Fruit fly (Drosophila melanogaster) whole organism, wandering third instar larva: Measurements from ENCODE around the gene Nckx30C.

ENCODE experiments used
- CG9705 ChIP-seq: fragments of 200-800 bp; sonication (Bioruptor generic); optimal IDR thresholded peaks from 2 replicates; lab custom pipeline; 2018; ENCODE audit warnings: missing biosample characterization, mild to moderate bottlenecking, missing genetic modification characterization
- Jra ChIP-seq: sonication (Bioruptor generic); optimal IDR thresholded peaks from 2 replicates; lab custom pipeline; 2016; ENCODE audit warnings: missing biosample characterization, missing genetic modification characterization
- Mio ChIP-seq: sonication (Bioruptor generic); optimal IDR thresholded peaks from 2 replicates; lab custom pipeline; 2016; ENCODE audit warnings: missing biosample characterization, missing genetic modification characterization
- N ChIP-seq: fragments of >200 bp; optimal IDR thresholded peaks from 2 replicates; lab custom pipeline; 2018; ENCODE audit warnings: missing biosample characterization, missing external identifiers, missing genetic modification characterization
- OdsH ChIP-seq: fragments of 200-800 bp; sonication (Bioruptor generic); optimal IDR thresholded peaks from 2 replicates; lab custom pipeline; 2016; ENCODE audit warnings: missing biosample characterization, mild to moderate bottlenecking, missing genetic modification characterization
- foxo ChIP-seq, 2 experiments: fragments of 200-800 bp; sonication (Bioruptor generic); optimal IDR thresholded peaks; 2 replicates in 1 of 2; 3 replicates in 1 of 2; lab custom pipeline; 2016 to 2017; ENCODE audit warnings: missing biosample characterization in 2 of 2, missing genetic modification characterization in 2 of 2
- fru ChIP-seq: fragments of 200-800 bp; sonication (Bioruptor generic); optimal IDR thresholded peaks from 3 replicates; lab custom pipeline; 2016; ENCODE audit warnings: missing biosample characterization, mild to moderate bottlenecking, missing genetic modification characterization
- h ChIP-seq: fragments of 200-800 bp; sonication (Bioruptor generic); optimal IDR thresholded peaks from 3 replicates; lab custom pipeline; 2016; ENCODE audit warnings: missing biosample characterization, mild to moderate bottlenecking, missing genetic modification characterization
- jim ChIP-seq: fragments of 175-275, 200-325 bp; sonication (Bioruptor generic); optimal IDR thresholded peaks from 2 replicates; lab custom pipeline; 2016; ENCODE audit warnings: missing biosample characterization, mild to moderate bottlenecking, missing genetic modification characterization
- pan ChIP-seq: fragments of >200 bp; optimal IDR thresholded peaks from 2 replicates; lab custom pipeline; 2017
- psq ChIP-seq: fragments of 200-800 bp; sonication (Bioruptor generic); optimal IDR thresholded peaks from 3 replicates; lab custom pipeline; 2017; ENCODE audit warnings: missing biosample characterization, mild to moderate bottlenecking, missing genetic modification characterization, moderate library complexity
- sv ChIP-seq: fragments of 200-800 bp; sonication (Bioruptor generic); optimal IDR thresholded peaks from 3 replicates; lab custom pipeline; 2016; ENCODE audit warnings: missing biosample characterization, missing genetic modification characterization

dm6 chr2L:9691230-9691629, 55.1 kb downstream of the Nckx30C start:
- TF ChIP-seq foxo (GFP tag; optimal IDR thresholded peaks at IDR 0.05; lab: Kevin White, UChicago) = no peak
- TF ChIP-seq h (GFP tag; lab: Kevin White, UChicago) = no peak
- no peak for TF ChIP-seq jim (GFP tag; lab: Kevin White, UChicago)
- TF ChIP-seq OdsH (GFP tag; lab: Kevin White, UChicago) = no peak
- TF ChIP-seq sv (GFP tag; lab: Kevin White, UChicago) = no peak
- TF ChIP-seq psq (GFP tag; lab: Kevin White, UChicago) = no peak
- TF ChIP-seq Mio (GFP tag; lab: Kevin White, UChicago) = no peak
- no peak for TF ChIP-seq pan
- no peak for TF ChIP-seq CG9705 (GFP tag; lab: Kevin White, UChicago)
- TF ChIP-seq N (GFP tag; lab: Kevin White, UChicago) = no peak
- no peak for TF ChIP-seq fru (GFP tag; lab: Kevin White, UChicago)
- no peak for TF ChIP-seq Jra
